Worm (Caenorhabditis elegans): Measurements from ENCODE around the gene sca-1.

- no peak for TF ChIP-seq nhr-28 (tag; optimal IDR thresholded peaks at IDR 0.05)
- peak; percentile 2 for TF ChIP-seq elt-3 (tag; optimal IDR thresholded peaks at IDR 0.05)
- no peak for TF ChIP-seq mab-5 (tag; optimal IDR thresholded peaks at IDR 0.05)
- peak; percentile 74 for TF ChIP-seq cnd-1 (tag; optimal IDR thresholded peaks at IDR 0.05)
- TF ChIP-seq lsy-2 (tag; optimal IDR thresholded peaks at IDR 0.05): peak; percentile 83
- peak; percentile 45 for TF ChIP-seq ztf-11 (tag; optimal IDR thresholded peaks at IDR 0.05)
- no peak for TF ChIP-seq nhr-76 (tag; optimal IDR thresholded peaks at IDR 0.05)
- TF ChIP-seq snpc-4 (tag; optimal IDR thresholded peaks at IDR 0.05): no peak
- peak; percentile 83 for TF ChIP-seq nhr-237 (tag; optimal IDR thresholded peaks at IDR 0.05)
- peak; percentile 2 for TF ChIP-seq unc-62 (GFP tag; optimal IDR thresholded peaks at IDR 0.05)
- TF ChIP-seq bed-3 (GFP tag; optimal IDR thresholded peaks at IDR 0.05): peak; percentile 46
- TF ChIP-seq nhr-12 (tag; optimal IDR thresholded peaks at IDR 0.05): no peak
- TF ChIP-seq elt-1 (tag; optimal IDR thresholded peaks at IDR 0.05; ENCODE audit: borderline replicate concordance, insufficient read depth): peak; percentile 1
Measured at ce11 chrIII:10848858-10849257, 32.2 kb upstream of the sca-1 start, which contains the start of the genes fbxb-85 and hex-3.

Measured in whole organism, mixed stage, embryonic.